Fruit fly (Drosophila melanogaster): ENCODE data around the gene Sil1.

DNA sequence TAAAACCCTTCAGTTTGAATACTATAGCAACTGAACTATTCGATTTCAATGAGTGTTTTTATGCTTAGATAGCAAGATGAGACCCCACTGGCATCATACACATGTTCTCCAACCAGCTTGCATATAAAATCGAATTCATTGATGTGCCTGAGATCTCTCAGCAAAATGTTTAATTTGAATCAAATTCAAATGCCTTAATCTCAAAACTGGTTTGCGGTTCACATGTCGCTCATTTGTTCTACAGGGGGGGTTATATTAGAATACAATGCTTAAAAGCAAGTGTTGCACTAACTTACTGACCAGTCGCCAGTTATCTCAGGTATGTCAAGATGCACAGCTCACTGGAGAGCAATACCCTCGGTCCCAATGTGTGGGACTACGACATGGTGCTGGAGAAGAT, 16.3 kb downstream of the Sil1 start, which contains the start of gene CG31103:
- no peak for TF ChIP-seq psq (optimal IDR thresholded peaks at IDR 0.05)
- no peak for TF ChIP-seq pan (optimal IDR thresholded peaks at IDR 0.05)

Data from whole organism.